Fruit fly (Drosophila melanogaster) whole organism, pupa: ENCODE results near the gene CG32026.

Source experiments
- CG13204 ChIP-seq: fragments of 200-800 bp; sonication (Bioruptor generic); optimal IDR thresholded peaks from 2 replicates; lab custom pipeline; 2018; ENCODE audit warnings: missing biosample characterization, mild to moderate bottlenecking, missing genetic modification characterization, moderate library complexity
- CG14655 ChIP-seq: fragments of 200-800 bp; sonication (Bioruptor generic); optimal IDR thresholded peaks from 3 replicates; lab custom pipeline; 2017; ENCODE audit warnings: mild to moderate bottlenecking, missing biosample characterization, missing genetic modification reagents, missing genetic modification characterization
- CG17806 ChIP-seq: fragments of 200-800 bp; sonication (Bioruptor generic); optimal IDR thresholded peaks from 2 replicates; lab custom pipeline; 2018; ENCODE audit warnings: missing biosample characterization, mild to moderate bottlenecking, missing genetic modification characterization, moderate library complexity
- CG34367 ChIP-seq: fragments of 200-800 bp; sonication (Bioruptor generic); optimal IDR thresholded peaks from 2 replicates; lab custom pipeline; 2018; ENCODE audit warnings: missing biosample characterization, mild to moderate bottlenecking, missing genetic modification characterization
- CG8159 ChIP-seq: fragments of 200-800 bp; sonication (Bioruptor generic); optimal IDR thresholded peaks from 3 replicates; lab custom pipeline; 2018; ENCODE audit warnings: missing biosample characterization, mild to moderate bottlenecking, missing genetic modification characterization, moderate library complexity
- CG8301 ChIP-seq: fragments of 200-800 bp; sonication (Bioruptor generic); optimal IDR thresholded peaks from 2 replicates; lab custom pipeline; 2018; ENCODE audit warnings: missing biosample characterization, mild to moderate bottlenecking, missing genetic modification characterization
- D1 ChIP-seq: fragments of 200-800 bp; sonication (Bioruptor generic); optimal IDR thresholded peaks from 2 replicates; lab custom pipeline; 2018; ENCODE audit warnings: missing biosample characterization, mild to moderate bottlenecking, missing genetic modification characterization, moderate library complexity
- EcR ChIP-seq: fragments of 200-800 bp; sonication (Bioruptor generic); optimal IDR thresholded peaks from 3 replicates; lab custom pipeline; 2019; ENCODE audit warnings: missing biosample characterization, missing genetic modification characterization, mild to moderate bottlenecking, moderate library complexity, missing genetic modification reagents
- Ets98B ChIP-seq: fragments of 200-800 bp; sonication (Bioruptor generic); IDR thresholded peaks from 2 replicates; pipeline ENCODE4 v1.3.6; 2022; ENCODE audit warnings: missing biosample characterization, missing genetic modification characterization
- Pif1B ChIP-seq: fragments of 200-800 bp; sonication (Bioruptor generic); optimal IDR thresholded peaks from 3 replicates; lab custom pipeline; 2016; ENCODE audit warnings: missing biosample characterization, missing genetic modification characterization
- rn ChIP-seq: fragments of 200-800 bp; sonication (Bioruptor generic); IDR thresholded peaks from 2 replicates; pipeline ENCODE4 v1.3.6; 2022; ENCODE audit warnings: missing biosample characterization, missing genetic modification characterization

DNA sequence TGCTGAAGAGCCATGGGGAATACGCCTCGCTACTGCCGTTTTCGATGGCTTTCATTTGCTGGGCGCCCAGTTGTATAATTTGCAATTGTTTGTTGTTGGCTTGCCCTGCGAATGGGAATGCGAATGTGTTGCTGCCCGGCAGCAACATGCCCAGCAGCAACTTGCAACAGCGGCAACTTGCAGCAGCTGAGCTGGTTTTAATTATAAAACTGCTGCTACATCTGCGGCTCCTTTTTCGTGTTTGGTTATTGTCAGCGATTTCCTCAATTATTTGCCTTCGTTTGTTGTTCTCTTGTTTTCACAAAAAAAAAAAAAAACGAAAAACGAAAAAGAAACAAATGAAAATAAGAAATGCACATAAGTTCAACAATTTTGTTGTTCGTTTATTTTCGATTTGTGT lies 34.8 kb downstream of the CG32026 start:
- TF ChIP-seq D1 (tag; lab: Kevin White, UChicago): no peak
- TF ChIP-seq CG8301 (tag; lab: Kevin White, UChicago): no peak
- TF ChIP-seq Ets98B (GFP tag; lab: Robert Waterston, UW): no peak
- TF ChIP-seq CG34367 (tag; lab: Kevin White, UChicago): no peak
- TF ChIP-seq EcR: no peak
- TF ChIP-seq Pif1B (GFP tag; lab: Kevin White, UChicago): no peak
- no peak for TF ChIP-seq CG13204 (GFP tag; lab: Kevin White, UChicago)
- no peak for TF ChIP-seq CG8159
- TF ChIP-seq CG17806 (tag; lab: Kevin White, UChicago): no peak
- TF ChIP-seq rn: no peak
- TF ChIP-seq CG14655 (GFP tag; lab: Kevin White, UChicago): no peak
